Worm (Caenorhabditis elegans) whole organism, L4 larva: Measurements from ENCODE around the gene str-84.
A peak's percentile ranks its signal among the peaks of the same experiment; 100 is the strongest.

Experiments used
- F37D6.2 ChIP-seq: sonication (generic microtip); optimal IDR thresholded peaks from 2 replicates; lab custom pipeline; 2016; ENCODE audit warnings: mild to moderate bottlenecking, missing genetic modification characterization, missing compliant biosample characterization
- ama-1 ChIP-seq: fragments of 150-350 bp; optimal IDR thresholded peaks from 2 replicates; lab custom pipeline; 2014; ENCODE audit warnings: inconsistent platforms, mixed read lengths
- arid-1 ChIP-seq: fragments of 200-800 bp; sonication (Bioruptor generic); conservative IDR thresholded peaks from 2 replicates; pipeline ENCODE4 v1.3.6; 2022; ENCODE audit warnings: missing genetic modification reagents, missing genetic modification characterization, missing compliant biosample characterization
- ceh-82 ChIP-seq: sonication (generic microtip); optimal IDR thresholded peaks from 2 replicates; lab custom pipeline; 2017; ENCODE audit warnings: missing biosample characterization, missing genetic modification characterization
- daf-16 ChIP-seq, 3 experiments: sonication (generic microtip); optimal IDR thresholded peaks; 2 replicates each; lab custom pipeline; 2016 to 2017; ENCODE audit warnings: missing genetic modification characterization in 3 of 3, missing genetic modification reagents in 3 of 3, mild to moderate bottlenecking in 2 of 3, missing compliant biosample characterization in 2 of 3, missing biosample characterization in 1 of 3, moderate library complexity in 1 of 3
- dmd-6 ChIP-seq: fragments of 200-800 bp; sonication (Bioruptor generic); IDR thresholded peaks from 2 replicates; pipeline ENCODE4 v1.3.6; 2022; ENCODE audit warnings: missing genetic modification reagents, missing genetic modification characterization, missing compliant biosample characterization
- duxl-1 ChIP-seq: sonication (generic microtip); optimal IDR thresholded peaks from 2 replicates; lab custom pipeline; 2016; ENCODE audit warnings: mild to moderate bottlenecking, missing genetic modification characterization, moderate library complexity, missing compliant biosample characterization; ENCODE audit not compliant: poor library complexity
- dve-1 ChIP-seq: sonication (generic microtip); optimal IDR thresholded peaks from 2 replicates; lab custom pipeline; 2017; ENCODE audit warnings: antibody characterized with exemption, mild to moderate bottlenecking, missing genetic modification characterization, missing compliant biosample characterization; ENCODE audit not compliant: insufficient read depth
- hlh-11 ChIP-seq: fragments of 200-800 bp; sonication (Bioruptor generic); optimal IDR thresholded peaks from 2 replicates; lab custom pipeline; 2018; ENCODE audit warnings: mild to moderate bottlenecking, missing genetic modification characterization, missing compliant biosample characterization
- hlh-30 ChIP-seq: sonication (generic microtip); optimal IDR thresholded peaks from 2 replicates; lab custom pipeline; 2017; ENCODE audit warnings: antibody characterized with exemption, mild to moderate bottlenecking, missing genetic modification characterization, missing compliant biosample characterization; ENCODE audit not compliant: insufficient read depth
- lin-1 ChIP-seq: fragments of 200-800 bp; sonication (Bioruptor generic); IDR thresholded peaks from 2 replicates; pipeline ENCODE4 v1.3.6; 2022; ENCODE audit warnings: missing genetic modification reagents, missing genetic modification characterization, missing compliant biosample characterization
- lsy-2 ChIP-seq, 2 experiments: fragments of 150-350 bp in 1 of 2; sonication (generic microtip) in 1 of 2; optimal IDR thresholded peaks; 2 replicates each; lab custom pipeline; 2014 to 2017; ENCODE audit warnings: missing biosample characterization in 2 of 2, missing genetic modification characterization in 2 of 2
- madf-5 ChIP-seq, 2 experiments: fragments of 200-800 bp; sonication (Bioruptor generic); IDR thresholded peaks; 2 replicates each; pipeline ENCODE4 v1.3.6; 2022; ENCODE audit warnings: missing compliant biosample characterization in 2 of 2, missing genetic modification characterization in 2 of 2
- madf-9 ChIP-seq: fragments of 200-800 bp; sonication (Bioruptor generic); conservative IDR thresholded peaks from 2 replicates; pipeline ENCODE4 v1.3.6; 2022; ENCODE audit warnings: missing genetic modification reagents, missing genetic modification characterization, missing compliant biosample characterization
- mdl-1 ChIP-seq, 2 experiments: fragments of 150-350 bp in 1 of 2; sonication (generic microtip) in 1 of 2; optimal IDR thresholded peaks; 2 replicates each; lab custom pipeline; 2014 to 2017; ENCODE audit warnings: missing biosample characterization in 2 of 2, missing genetic modification characterization in 2 of 2
- mep-1 ChIP-seq: fragments of 150-350 bp; sonication (generic microtip); optimal IDR thresholded peaks from 3 replicates; lab custom pipeline; 2014; ENCODE audit warnings: missing biosample characterization, missing genetic modification characterization
- mxl-3 ChIP-seq: fragments of 200-800 bp; sonication (Bioruptor generic); optimal IDR thresholded peaks from 2 replicates; lab custom pipeline; 2018; ENCODE audit warnings: mild to moderate bottlenecking, missing genetic modification characterization, missing compliant biosample characterization
- nhr-102 ChIP-seq: sonication (generic microtip); optimal IDR thresholded peaks from 2 replicates; lab custom pipeline; 2016; ENCODE audit warnings: mild to moderate bottlenecking, missing genetic modification characterization, moderate library complexity, missing compliant biosample characterization
- nhr-25 ChIP-seq: sonication (generic microtip); optimal IDR thresholded peaks from 2 replicates; lab custom pipeline; 2017; ENCODE audit warnings: missing genetic modification characterization, mild to moderate bottlenecking, missing compliant biosample characterization, antibody characterized with exemption, moderate library complexity, borderline replicate concordance; ENCODE audit not compliant: insufficient read depth
- nhr-28 ChIP-seq: fragments of 150-350 bp; optimal IDR thresholded peaks from 2 replicates; lab custom pipeline; 2014; ENCODE audit warnings: missing biosample characterization, missing genetic modification characterization
- nhr-48 ChIP-seq: sonication (generic microtip); optimal IDR thresholded peaks from 2 replicates; lab custom pipeline; 2016; ENCODE audit warnings: mild to moderate bottlenecking, missing genetic modification characterization, missing compliant biosample characterization
- php-3 ChIP-seq: fragments of 200-800 bp; sonication (Bioruptor generic); IDR thresholded peaks from 2 replicates; pipeline ENCODE4 v1.3.6; 2022; ENCODE audit warnings: missing genetic modification reagents, missing genetic modification characterization, missing compliant biosample characterization
- set-16 ChIP-seq: fragments of 200-800 bp; sonication (Bioruptor generic); IDR thresholded peaks from 2 replicates; pipeline ENCODE4 v1.3.6; 2022; ENCODE audit warnings: missing genetic modification reagents, missing genetic modification characterization, missing compliant biosample characterization
- skn-1 ChIP-seq: fragments of 150-350 bp; optimal IDR thresholded peaks from 2 replicates; lab custom pipeline; 2014; ENCODE audit warnings: missing biosample characterization, missing genetic modification characterization
- snpc-1.2 ChIP-seq: fragments of 200-800 bp; sonication (Bioruptor generic); IDR thresholded peaks from 2 replicates; pipeline ENCODE4 v1.3.6; 2022; ENCODE audit warnings: missing genetic modification reagents, missing genetic modification characterization, missing compliant biosample characterization
- spr-1 ChIP-seq: sonication (generic microtip); optimal IDR thresholded peaks from 2 replicates; lab custom pipeline; 2016; ENCODE audit warnings: mild to moderate bottlenecking, missing genetic modification characterization, missing compliant biosample characterization
- tra-1 ChIP-seq: fragments of 200-800 bp; sonication (Bioruptor generic); IDR thresholded peaks from 2 replicates; pipeline ENCODE4 v1.3.6; 2022; ENCODE audit warnings: missing genetic modification reagents, missing genetic modification characterization, missing compliant biosample characterization
- unc-39 ChIP-seq: sonication (generic microtip); optimal IDR thresholded peaks from 2 replicates; lab custom pipeline; 2017; ENCODE audit warnings: missing biosample characterization, missing genetic modification characterization
- unc-62 ChIP-seq, 3 experiments: fragments of 150-350 bp in 1 of 3; sonication (generic microtip); optimal IDR thresholded peaks in 2 of 3; peaks in 1 of 3; 1 replicate in 1 of 3; 2 replicates in 2 of 3; lab custom pipeline; 2014 to 2017; ENCODE audit warnings: missing biosample characterization in 3 of 3, missing genetic modification characterization in 3 of 3, missing genetic modification reagents in 3 of 3, missing genotype in 1 of 3
- zag-1 ChIP-seq: fragments of 150-350 bp; optimal IDR thresholded peaks from 2 replicates; lab custom pipeline; 2014; ENCODE audit warnings: missing biosample characterization, missing genetic modification characterization
- zip-11 ChIP-seq: fragments of 200-800 bp; sonication (Bioruptor generic); IDR thresholded peaks from 2 replicates; pipeline ENCODE4 v1.3.6; 2022; ENCODE audit warnings: missing genetic modification characterization, missing compliant biosample characterization
- zip-2 ChIP-seq: fragments of 150-350 bp; optimal IDR thresholded peaks from 2 replicates; lab custom pipeline; 2014; ENCODE audit warnings: missing biosample characterization, missing genetic modification characterization

Gene str-84

ce11 chrV:8956387-8957095 lies 24.2 kb downstream of the str-84 start, which contains the start of gene ttc-17:
Gene ttc-17 (plus strand): TSS chrV:8957045.
- TF ChIP-seq nhr-48 (tag; lab: Kevin White, UChicago) (no peak), unc-62 (GFP tag; optimal IDR thresholded peaks at IDR 0.05 in 1 of 2; lab: Kevin White, UChicago) (peak in 1 of 2 experiments; percentile 16), unc-62 (tag; optimal IDR thresholded peaks at IDR 0.05; lab: Kevin White, UChicago) (no peak), nhr-25 (tag; lab: Kevin White, UChicago) (peak; percentile 69), arid-1 (GFP tag; lab: Robert Waterston, UW) (no peak), hlh-30 (tag; lab: Kevin White, UChicago) (peak; percentile 26), zag-1 (tag; lab: Kevin White, UChicago) (no peak), snpc-1.2 (0 out of 2 replicates have a peak, but pooled peaks have one; percentile 29)

ce11 chrV:8949873-8950272 lies 30.9 kb downstream of the str-84 start:
- TF ChIP-seq madf-5 (GFP tag; IDR thresholded peaks at IDR 0.05; lab: Robert Waterston, UW) (no peak), madf-9 (GFP tag; lab: Robert Waterston, UW) (0 out of 2 replicates have a peak, but pooled peaks have one; percentile 20), zip-11 (GFP tag; lab: Robert Waterston, UW) (no peak), php-3 (GFP tag; lab: Robert Waterston, UW) (0 out of 2 replicates have a peak, but pooled peaks have one; percentile 17), arid-1 (GFP tag; lab: Robert Waterston, UW) (no peak), unc-62 (GFP tag; optimal IDR thresholded peaks at IDR 0.05 in 1 of 2; lab: Kevin White, UChicago) (peak in 1 of 2 experiments; percentile 95), unc-62 (tag; optimal IDR thresholded peaks at IDR 0.05; lab: Kevin White, UChicago) (no peak)
- TF ChIP-seq, all 104 proteins: peak for 3

- TF ChIP-seq daf-16 (GFP tag; optimal IDR thresholded peaks at IDR 0.05; lab: Kevin White, UChicago) (no peak), daf-16 (tag; optimal IDR thresholded peaks at IDR 0.05; lab: Kevin White, UChicago) (peak; percentile 68), mdl-1 (tag; optimal IDR thresholded peaks at IDR 0.05; lab: Kevin White, UChicago) (peak in 1 of 2 experiments; percentile 30), F37D6.2 (tag; lab: Kevin White, UChicago) (no peak), hlh-11 (tag; lab: Kevin White, UChicago) (peak; percentile 80), ama-1 (lab: Kevin White, UChicago) (no peak), mep-1 (no peak), ceh-82 (tag; lab: Kevin White, UChicago) (no peak), duxl-1 (tag; lab: Kevin White, UChicago) (no peak), mxl-3 (peak; percentile 34), tra-1 (0 out of 2 replicates have a peak, but pooled peaks have one; percentile 52), lsy-2 (tag; optimal IDR thresholded peaks at IDR 0.05; lab: Kevin White, UChicago) (no peak), dmd-6 (peak; percentile 82), nhr-28 (tag; lab: Kevin White, UChicago) (peak; percentile 43), dve-1 (tag; lab: Kevin White, UChicago) (peak; percentile 72), hlh-30 (tag; lab: Kevin White, UChicago) (peak; percentile 76), zip-2 (tag; lab: Kevin White, UChicago) (no peak), unc-39 (tag; lab: Kevin White, UChicago) (no peak), unc-62 (GFP tag; optimal IDR thresholded peaks at IDR 0.05 in 1 of 2; lab: Kevin White, UChicago) (peak in 1 of 2 experiments; percentile 63), unc-62 (tag; optimal IDR thresholded peaks at IDR 0.05; lab: Kevin White, UChicago) (no peak), spr-1 (no peak), skn-1 (tag; lab: Kevin White, UChicago) (no peak), lin-1 (GFP tag; lab: Robert Waterston, UW) (peak; percentile 72; the same call in 1 of the 2 replicates), set-16 (GFP tag; lab: Robert Waterston, UW) (no peak), php-3 (GFP tag; lab: Robert Waterston, UW) (peak; percentile 75), nhr-102 (tag; lab: Kevin White, UChicago) (peak; percentile 6)
- TF ChIP-seq, all 104 proteins: peak for 13
These were observed 31.7 kb downstream of the str-84 start for ce11 chrV:8948996-8949395.
